Worm (Caenorhabditis elegans): ENCODE measurements around the gene fre-1.

DNA sequence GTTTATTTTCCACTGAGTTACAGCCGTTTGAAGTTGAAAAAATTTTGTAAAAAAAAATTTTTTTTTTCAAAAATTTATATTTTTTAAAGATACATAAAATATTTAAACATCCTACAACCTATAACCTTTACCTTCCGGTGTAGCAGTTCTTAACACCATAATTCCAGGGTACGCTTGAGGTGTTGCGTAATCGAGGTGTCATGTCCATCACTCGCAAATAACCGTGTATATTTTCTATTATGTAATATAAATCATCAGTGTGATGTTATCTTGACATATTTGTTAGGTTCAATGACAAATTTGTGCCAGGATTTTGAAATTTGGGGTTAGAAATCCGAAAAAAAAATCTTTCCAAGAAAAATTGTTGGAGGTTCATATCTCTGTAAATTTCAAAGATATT lies 20.5 kb downstream of the fre-1 start:
- TF ChIP-seq unc-62 (GFP tag; optimal IDR thresholded peaks at IDR 0.05) (no peak), nhr-237 (tag; optimal IDR thresholded peaks at IDR 0.05) (no peak), lin-39 (tag; optimal IDR thresholded peaks at IDR 0.05) (no peak), nhr-19 (GFP tag; conservative IDR thresholded peaks at IDR 0.05) (no peak), ztf-4 (tag; optimal IDR thresholded peaks at IDR 0.05) (no peak), aha-1 (tag; optimal IDR thresholded peaks at IDR 0.05) (no peak), irx-1 (tag; optimal IDR thresholded peaks at IDR 0.05) (no peak)
